Worm (Caenorhabditis elegans): ENCODE results near the gene F46C8.8.

- TF ChIP-seq him-1 (tag; optimal IDR thresholded peaks at IDR 0.05) (no peak), W03F9.2 (tag; optimal IDR thresholded peaks at IDR 0.05) (no peak)
These were observed 31.5 kb upstream of the F46C8.8 start, which contains the start of gene adt-2 for ce11 chrX:7585610-7586259.
